Fruit fly (Drosophila melanogaster) whole organism, prepupa: ENCODE measurements around the gene CG11756.

ENCODE experiments used
- CG10631 ChIP-seq: fragments of 200-800 bp; sonication (Bioruptor generic); optimal IDR thresholded peaks from 2 replicates; lab custom pipeline; 2016; ENCODE audit warnings: missing biosample characterization, missing genetic modification characterization
- CG10669 ChIP-seq: fragments of 200-800 bp; sonication (Bioruptor generic); optimal IDR thresholded peaks from 3 replicates; lab custom pipeline; 2018; ENCODE audit warnings: missing biosample characterization, mild to moderate bottlenecking, missing genetic modification characterization, moderate library complexity
- CG11762 ChIP-seq: fragments of 200-800 bp; sonication (Bioruptor generic); optimal IDR thresholded peaks from 3 replicates; lab custom pipeline; 2016; ENCODE audit warnings: missing biosample characterization, missing genetic modification characterization; ENCODE audit not compliant: insufficient read depth
- CG15336 ChIP-seq: fragments of 200-800 bp; sonication (Bioruptor generic); IDR thresholded peaks from 2 replicates; pipeline ENCODE4 v1.3.6; 2022; ENCODE audit warnings: missing biosample characterization, missing genetic modification characterization
- CG1621 ChIP-seq: fragments of 200-800 bp; sonication (Bioruptor generic); optimal IDR thresholded peaks from 3 replicates; lab custom pipeline; 2018; ENCODE audit warnings: missing biosample characterization, mild to moderate bottlenecking, missing genetic modification characterization
- CG3032 ChIP-seq: fragments of 200-800 bp; optimal IDR thresholded peaks from 2 replicates; lab custom pipeline; 2019; ENCODE audit warnings: missing biosample characterization, mild to moderate bottlenecking, missing genetic modification characterization, moderate library complexity
- CG31627 ChIP-seq: fragments of 200-800 bp; sonication (Bioruptor generic); optimal IDR thresholded peaks from 3 replicates; lab custom pipeline; 2016; ENCODE audit warnings: missing biosample characterization, missing genetic modification characterization
- CG32006 ChIP-seq: fragments of 200-800 bp; sonication (Bioruptor generic); optimal IDR thresholded peaks from 3 replicates; lab custom pipeline; 2017; ENCODE audit warnings: missing biosample characterization, mild to moderate bottlenecking, missing genetic modification characterization
- CG34406 ChIP-seq: fragments of 200-800 bp; sonication (Bioruptor generic); optimal IDR thresholded peaks from 3 replicates; lab custom pipeline; 2016; ENCODE audit warnings: missing biosample characterization, missing genetic modification characterization
- CG3919 ChIP-seq: fragments of 200-800 bp; sonication (Bioruptor generic); optimal IDR thresholded peaks from 3 replicates; lab custom pipeline; 2016; ENCODE audit warnings: missing biosample characterization, missing genetic modification characterization
- CG6163 ChIP-seq: fragments of 200-800 bp; sonication (Bioruptor generic); IDR thresholded peaks from 3 replicates; pipeline ENCODE4 v1.3.6; 2022; ENCODE audit warnings: missing biosample characterization, missing genetic modification characterization
- CG6276 ChIP-seq: fragments of 200-800 bp; sonication (Bioruptor generic); optimal IDR thresholded peaks from 2 replicates; lab custom pipeline; 2017; ENCODE audit warnings: missing biosample characterization, mild to moderate bottlenecking, missing genetic modification characterization
- CG6792 ChIP-seq: fragments of 200-800 bp; sonication (Bioruptor generic); optimal IDR thresholded peaks from 3 replicates; lab custom pipeline; 2016; ENCODE audit warnings: missing biosample characterization, missing genetic modification characterization
- CG7368 ChIP-seq: fragments of 200-800 bp; sonication (Bioruptor generic); optimal IDR thresholded peaks from 3 replicates; lab custom pipeline; 2016; ENCODE audit warnings: missing biosample characterization, missing genetic modification characterization
- Eip75B ChIP-seq: fragments of 200-800 bp; sonication (Bioruptor generic); optimal IDR thresholded peaks from 3 replicates; lab custom pipeline; 2016; ENCODE audit warnings: missing biosample characterization, missing genetic modification characterization
- Eip78C ChIP-seq: fragments of 200-800 bp; sonication (Bioruptor generic); peaks from one replicate; lab custom pipeline; 2016; ENCODE audit warnings: missing biosample characterization, missing genetic modification characterization
- Ets21C ChIP-seq: fragments of 200-800 bp; sonication (Bioruptor generic); optimal IDR thresholded peaks from 3 replicates; lab custom pipeline; 2016; ENCODE audit warnings: missing biosample characterization, missing genetic modification characterization
- Ets96B ChIP-seq: fragments of 200-800 bp; optimal IDR thresholded peaks from 2 replicates; lab custom pipeline; 2019; ENCODE audit warnings: missing biosample characterization, mild to moderate bottlenecking, missing genetic modification characterization, moderate library complexity
- Gug ChIP-seq: fragments of 200-800 bp; sonication (Bioruptor generic); IDR thresholded peaks from 2 replicates; pipeline ENCODE4 v1.3.6; 2022; ENCODE audit warnings: missing biosample characterization, missing genetic modification characterization
- Hr38 ChIP-seq: sonication (Bioruptor generic); optimal IDR thresholded peaks from 2 replicates; lab custom pipeline; 2016; ENCODE audit warnings: missing biosample characterization, missing genetic modification characterization
- Hr39 ChIP-seq: fragments of 200-800 bp; sonication (Bioruptor generic); optimal IDR thresholded peaks from 2 replicates; lab custom pipeline; 2016; ENCODE audit warnings: missing biosample characterization, missing genetic modification characterization
- Hr4 ChIP-seq: fragments of 200-800 bp; sonication (Bioruptor generic); optimal IDR thresholded peaks from 3 replicates; lab custom pipeline; 2016; ENCODE audit warnings: missing biosample characterization, missing genetic modification characterization
- OdsH ChIP-seq: fragments of 200-800 bp; sonication (Bioruptor generic); optimal IDR thresholded peaks from 3 replicates; lab custom pipeline; 2016; ENCODE audit warnings: missing biosample characterization, missing genetic modification characterization
- Sox14 ChIP-seq: fragments of 200-800 bp; sonication (Bioruptor generic); optimal IDR thresholded peaks from 3 replicates; lab custom pipeline; 2016; ENCODE audit warnings: missing biosample characterization, missing genetic modification characterization
- achi ChIP-seq: fragments of 200-800 bp; sonication (Bioruptor generic); optimal IDR thresholded peaks from 3 replicates; lab custom pipeline; 2016; ENCODE audit warnings: missing biosample characterization, missing genetic modification characterization
- cyc ChIP-seq: fragments of 200-800 bp; sonication (Bioruptor generic); optimal IDR thresholded peaks from 3 replicates; lab custom pipeline; 2016; ENCODE audit warnings: missing biosample characterization, missing genetic modification characterization
- dac ChIP-seq: fragments of 200-800 bp; sonication (Bioruptor generic); optimal IDR thresholded peaks from 2 replicates; lab custom pipeline; 2017; ENCODE audit warnings: missing biosample characterization, mild to moderate bottlenecking, missing genetic modification characterization
- dsx ChIP-seq: fragments of 200-800 bp; optimal IDR thresholded peaks from 3 replicates; lab custom pipeline; 2019; ENCODE audit warnings: missing biosample characterization, mild to moderate bottlenecking, missing genetic modification characterization, moderate library complexity; ENCODE audit not compliant: poor library complexity, severe bottlenecking
- esn ChIP-seq: fragments of 200-800 bp; sonication (Bioruptor generic); optimal IDR thresholded peaks from 2 replicates; lab custom pipeline; 2016; ENCODE audit warnings: missing biosample characterization, mild to moderate bottlenecking, missing genetic modification characterization, moderate library complexity
- fd85E ChIP-seq: fragments of 200-800 bp; sonication (Bioruptor generic); optimal IDR thresholded peaks from 3 replicates; lab custom pipeline; 2016; ENCODE audit warnings: missing biosample characterization, missing genetic modification characterization
- fkh ChIP-seq: fragments of 200-800 bp; sonication (Bioruptor generic); optimal IDR thresholded peaks from 3 replicates; lab custom pipeline; 2017; ENCODE audit warnings: missing biosample characterization, mild to moderate bottlenecking, missing genetic modification characterization, moderate library complexity
- lz ChIP-seq: fragments of 200-800 bp; sonication (Bioruptor generic); optimal IDR thresholded peaks from 3 replicates; lab custom pipeline; 2016; ENCODE audit warnings: missing biosample characterization, missing genetic modification characterization
- ss ChIP-seq, 2 experiments: fragments of 200-800 bp; sonication (Bioruptor generic); optimal IDR thresholded peaks; 2 replicates in 1 of 2; 3 replicates in 1 of 2; lab custom pipeline; 2017 to 2018; ENCODE audit warnings: mild to moderate bottlenecking in 2 of 2, missing biosample characterization in 2 of 2, missing genetic modification characterization in 2 of 2, moderate library complexity in 1 of 2
- topi ChIP-seq: fragments of 200-800 bp; sonication (Bioruptor generic); optimal IDR thresholded peaks from 3 replicates; lab custom pipeline; 2016; ENCODE audit warnings: missing biosample characterization, missing genetic modification characterization

CG11756 gene

DNA sequence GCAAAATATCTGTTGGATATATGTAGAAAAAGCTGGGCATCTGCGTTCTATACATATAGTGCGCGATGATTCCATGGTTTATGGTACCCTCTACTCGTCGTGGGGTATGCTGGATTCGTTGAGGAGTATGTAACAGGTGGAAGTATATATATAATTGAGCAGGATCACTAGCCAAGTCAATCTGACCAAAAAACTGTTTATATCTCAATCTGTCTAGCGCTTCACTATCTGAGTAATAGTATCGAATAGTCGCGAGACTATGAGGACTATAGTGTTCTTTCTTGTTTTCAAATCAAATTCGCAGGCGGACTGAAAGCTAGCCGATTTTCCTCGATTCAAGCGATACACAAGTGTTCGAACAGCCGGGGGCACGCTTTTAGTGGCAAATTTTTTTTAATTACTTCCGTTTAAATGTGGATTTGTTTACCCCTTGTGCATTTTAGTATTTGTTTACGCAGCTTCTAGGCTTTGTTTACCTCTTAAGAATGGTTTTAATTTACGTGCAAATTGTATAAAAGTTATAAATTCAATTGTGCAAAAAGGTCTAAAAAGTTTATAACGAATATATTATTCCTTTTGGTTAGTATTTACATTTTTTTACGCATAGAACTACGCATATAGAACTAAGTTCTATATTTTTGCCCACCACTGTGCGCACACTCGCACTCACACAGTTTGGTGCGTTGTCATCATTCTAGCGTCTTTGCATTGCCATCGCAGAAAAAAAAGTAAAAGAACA, 42.9 kb downstream of the CG11756 start (continued):
- TF ChIP-seq lz, result peak; percentile 38
- peak; percentile 54 for TF ChIP-seq CG10669 (GFP tag; lab: Kevin White, UChicago)
- TF ChIP-seq CG10631 (GFP tag; lab: Kevin White, UChicago), result peak; percentile 70
- TF ChIP-seq Ets21C, result no peak
- TF ChIP-seq achi, result peak; percentile 56
- peak in 1 of 2 experiments; percentile 28 for TF ChIP-seq ss (GFP tag; optimal IDR thresholded peaks at IDR 0.05; lab: Kevin White, UChicago)
- TF ChIP-seq Eip78C (GFP tag; lab: Kevin White, UChicago), result peak; percentile 84
- TF ChIP-seq dsx (GFP tag; lab: Kevin White, UChicago), result peak; percentile 33
- TF ChIP-seq CG3032, result peak; percentile 38
- peak; percentile 55 for TF ChIP-seq Ets96B (tag; lab: Kevin White, UChicago)
- no peak for TF ChIP-seq fd85E (GFP tag; lab: Kevin White, UChicago)
- peak; percentile 44 for TF ChIP-seq dac (GFP tag; lab: Kevin White, UChicago)
- peak; percentile 23 for TF ChIP-seq CG6792 (GFP tag; lab: Kevin White, UChicago)
- peak; percentile 87 for TF ChIP-seq CG32006
- peak; percentile 5 for TF ChIP-seq fkh (GFP tag; lab: Kevin White, UChicago)
- TF ChIP-seq CG6276 (GFP tag; lab: Kevin White, UChicago), result peak; percentile 83
- TF ChIP-seq Eip75B (GFP tag; lab: Kevin White, UChicago), result peak; percentile 68
- TF ChIP-seq CG31627 (GFP tag; lab: Kevin White, UChicago), result peak; percentile 58
- TF ChIP-seq CG11762 (GFP tag; lab: Kevin White, UChicago), result peak; percentile 42
- TF ChIP-seq esn (GFP tag; lab: Kevin White, UChicago), result peak; percentile 50

DNA sequence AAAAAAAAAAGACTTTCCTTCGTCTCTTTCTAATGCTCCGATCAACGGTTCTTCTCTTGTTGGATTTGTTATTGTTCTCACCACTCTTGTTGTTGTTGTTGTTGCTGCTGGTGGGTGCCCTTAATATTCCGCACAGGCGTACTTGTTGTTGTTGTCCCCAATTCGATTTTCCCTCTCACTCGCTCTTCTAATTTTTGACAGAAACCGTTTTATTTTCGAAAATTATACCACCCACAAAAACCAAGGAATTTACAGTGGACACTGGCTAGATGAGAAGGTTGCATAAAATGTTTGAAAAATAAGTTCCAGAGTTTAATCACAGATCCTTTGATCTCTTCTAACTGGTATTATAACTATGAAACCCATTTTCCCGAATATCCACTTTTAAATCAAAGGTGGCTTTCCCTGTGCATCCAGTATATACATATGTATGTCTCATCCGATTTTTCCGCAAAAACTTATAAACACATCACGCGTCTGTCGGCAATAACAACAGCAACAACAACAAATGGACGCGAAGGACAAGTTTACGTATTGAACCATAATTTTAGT, 43.5 kb downstream of the CG11756 start:
- TF ChIP-seq Hr39 (no peak), CG6163 (GFP tag; lab: Robert Waterston, UW) (peak; percentile 26; the same call in 1 of the 3 replicates), Gug (GFP tag; lab: Robert Waterston, UW) (peak; percentile 24; the same call in 1 of the 2 replicates)

DNA sequence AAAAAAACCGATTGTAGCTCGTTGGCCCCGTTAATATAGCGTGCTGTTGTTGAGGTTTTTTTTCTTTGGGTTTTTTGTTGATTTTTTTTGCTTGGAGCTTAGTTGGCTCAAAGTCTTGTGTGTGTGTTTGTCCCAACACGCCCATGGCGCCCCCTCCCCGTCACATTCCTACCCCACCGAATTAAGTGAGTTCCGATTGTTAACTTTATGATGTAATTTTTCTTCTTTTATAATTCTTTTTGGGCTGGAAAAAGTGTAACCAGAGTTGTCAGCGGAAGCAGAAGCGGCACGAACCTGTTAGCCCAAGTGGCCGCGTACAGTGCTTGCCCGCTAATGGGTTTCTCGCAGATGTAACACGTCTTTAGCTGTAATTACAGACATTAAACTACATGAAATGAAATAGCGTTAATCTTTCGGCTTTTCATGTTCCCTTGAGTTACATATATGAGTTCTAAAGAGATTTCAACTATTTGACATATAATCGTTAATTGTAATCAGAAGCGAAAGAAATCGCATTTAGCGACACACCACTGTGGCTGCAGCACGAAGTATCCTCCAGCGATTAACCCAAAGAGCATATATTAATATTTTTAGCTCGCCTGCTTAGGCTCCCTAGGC, 45.2 kb downstream of the CG11756 start:
- peak; percentile 22 for TF ChIP-seq CG31627 (GFP tag; lab: Kevin White, UChicago)
- TF ChIP-seq CG3919 (GFP tag; lab: Kevin White, UChicago), result no peak
- no peak for TF ChIP-seq ss (GFP tag; optimal IDR thresholded peaks at IDR 0.05; lab: Kevin White, UChicago)
- TF ChIP-seq CG10631 (GFP tag; lab: Kevin White, UChicago), result peak; percentile 9
- TF ChIP-seq Hr39, result no peak
- TF ChIP-seq OdsH (GFP tag; lab: Kevin White, UChicago), result no peak
- TF ChIP-seq fd85E (GFP tag; lab: Kevin White, UChicago), result no peak
- peak; percentile 63 for TF ChIP-seq Eip78C (GFP tag; lab: Kevin White, UChicago)
- TF ChIP-seq dsx (GFP tag; lab: Kevin White, UChicago), result no peak
- peak; percentile 16 for TF ChIP-seq cyc
- TF ChIP-seq Hr38 (GFP tag; lab: Kevin White, UChicago), result no peak
- no peak for TF ChIP-seq CG1621 (tag; lab: Kevin White, UChicago)
- no peak for TF ChIP-seq CG7368 (GFP tag; lab: Kevin White, UChicago)
- no peak for TF ChIP-seq topi (GFP tag; lab: Kevin White, UChicago)
- TF ChIP-seq esn (GFP tag; lab: Kevin White, UChicago), result peak; percentile 23
- TF ChIP-seq Sox14, result no peak
- TF ChIP-seq CG34406, result no peak
- no peak for TF ChIP-seq Hr4
- peak; percentile 18 for TF ChIP-seq fkh (GFP tag; lab: Kevin White, UChicago)
- TF ChIP-seq CG15336 (GFP tag; lab: Robert Waterston, UW), result 0 out of 2 replicates have a peak, but pooled peaks have one; percentile 6
- TF ChIP-seq CG6276 (GFP tag; lab: Kevin White, UChicago), result no peak
